Worm (Caenorhabditis elegans) whole organism, midembryonic: ENCODE data around the gene W02F12.8.

Experiments
- cog-1 ChIP-seq: sonication (generic microtip); optimal IDR thresholded peaks from 2 replicates; lab custom pipeline; 2016; ENCODE audit warnings: missing genetic modification characterization, missing compliant biosample characterization
- flt-1 ChIP-seq: fragments of 200-800 bp; sonication (Bioruptor generic); IDR thresholded peaks from 2 replicates; pipeline ENCODE4 v1.3.6; 2022; ENCODE audit warnings: missing genetic modification characterization, missing compliant biosample characterization
- klf-2 ChIP-seq: fragments of 200-800 bp; sonication (Bioruptor generic); conservative IDR thresholded peaks from 2 replicates; pipeline ENCODE4 v1.3.6; 2022; ENCODE audit warnings: missing genetic modification reagents, missing genetic modification characterization, missing compliant biosample characterization

DNA sequence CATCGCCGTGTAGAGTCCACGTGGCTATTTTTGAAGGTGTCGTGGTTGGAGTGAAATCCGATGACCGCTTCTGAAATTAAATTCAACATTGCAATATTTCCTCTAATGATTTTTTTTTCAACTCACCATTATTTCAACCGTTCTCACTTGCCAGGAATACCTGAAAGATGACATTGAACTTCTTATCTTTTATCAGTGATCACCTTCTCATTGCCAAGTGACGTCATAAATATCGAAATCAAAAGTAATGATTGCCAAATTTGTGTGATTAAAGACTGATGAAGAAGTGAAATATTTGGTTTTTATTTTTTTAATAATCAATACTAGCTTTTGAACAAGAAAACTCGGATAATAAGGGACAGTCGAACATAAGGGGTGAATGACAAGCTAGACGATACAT, 12.2 kb upstream of the W02F12.8 start, which contains the start of gene W02F12.4:
- no peak for TF ChIP-seq klf-2 (GFP tag; lab: Robert Waterston, UW)
- TF ChIP-seq flt-1 (GFP tag; lab: Robert Waterston, UW): no peak
- no peak for TF ChIP-seq cog-1 (tag; lab: Kevin White, UChicago)
